Worm (Caenorhabditis elegans) whole organism, L4 larva: ENCODE results near the gene sec-16A.1.
"Not testable (repeated sequence)": the region's sequence is repeated elsewhere in the genome, so short reads cannot be mapped to it uniquely, and the experiment has no call there.

ENCODE experiments used
- T26A8.4 ChIP-seq: fragments of 200-800 bp; sonication (Bioruptor generic); IDR thresholded peaks from 2 replicates; pipeline ENCODE4 v1.3.6; 2022; ENCODE audit warnings: missing genetic modification characterization, missing compliant biosample characterization
- aly-2 ChIP-seq: sonication (generic microtip); optimal IDR thresholded peaks from 2 replicates; lab custom pipeline; 2018; ENCODE audit warnings: missing biosample characterization, missing genetic modification characterization
- ceh-82 ChIP-seq: sonication (generic microtip); optimal IDR thresholded peaks from 2 replicates; lab custom pipeline; 2017; ENCODE audit warnings: missing biosample characterization, missing genetic modification characterization
- ces-1 ChIP-seq: fragments of 150-350 bp; sonication (generic microtip); optimal IDR thresholded peaks from 4 replicates; lab custom pipeline; 2014; ENCODE audit warnings: missing biosample characterization, missing genetic modification reagents, missing genetic modification characterization
- lsy-2 ChIP-seq, 2 experiments: fragments of 150-350 bp in 1 of 2; sonication (generic microtip) in 1 of 2; optimal IDR thresholded peaks; 2 replicates each; lab custom pipeline; 2014 to 2017; ENCODE audit warnings: missing biosample characterization in 2 of 2, missing genetic modification characterization in 2 of 2
- nhr-11 ChIP-seq: fragments of 150-350 bp; optimal IDR thresholded peaks from 2 replicates; lab custom pipeline; 2014; ENCODE audit warnings: missing biosample characterization, missing genetic modification characterization
- nhr-77 ChIP-seq: fragments of 150-350 bp; optimal IDR thresholded peaks from 2 replicates; lab custom pipeline; 2014; ENCODE audit warnings: missing biosample characterization, missing genetic modification characterization
- sdz-12 ChIP-seq: fragments of 200-800 bp; sonication (Bioruptor generic); optimal IDR thresholded peaks from 2 replicates; lab custom pipeline; 2018; ENCODE audit warnings: mild to moderate bottlenecking, missing genetic modification characterization, missing compliant biosample characterization
- ztf-11 ChIP-seq: fragments of 150-350 bp; optimal IDR thresholded peaks from 2 replicates; lab custom pipeline; 2014; ENCODE audit warnings: missing biosample characterization, missing genetic modification characterization

DNA sequence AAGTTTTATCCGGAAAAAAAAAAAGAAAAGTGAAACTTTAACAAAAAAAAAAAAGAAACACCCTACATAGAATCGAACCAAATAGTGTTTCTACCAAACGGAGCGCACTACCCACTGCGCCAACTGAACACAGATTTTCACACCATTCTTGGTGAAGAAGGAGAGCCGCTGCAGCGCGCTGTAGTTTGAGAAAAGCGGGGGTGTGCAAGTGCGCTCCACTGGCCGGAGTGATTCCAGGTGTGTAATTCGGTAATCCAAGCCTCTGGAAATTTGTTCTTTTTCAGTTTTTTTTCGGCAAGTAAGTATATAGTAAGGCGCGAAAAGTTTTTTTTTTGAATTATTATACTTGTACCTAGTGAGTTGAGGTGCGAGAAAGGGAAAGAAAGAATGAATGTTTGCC, 14.7 kb upstream of the sec-16A.1 start:
- not testable (repeated sequence) for TF ChIP-seq T26A8.4 (GFP tag; lab: Robert Waterston, UW); ces-1 (GFP tag; lab: Kevin White, UChicago); lsy-2 (tag; optimal IDR thresholded peaks at IDR 0.05; lab: Kevin White, UChicago); ceh-82 (tag; lab: Kevin White, UChicago); ztf-11 (tag; lab: Kevin White, UChicago); nhr-77 (tag; lab: Kevin White, UChicago); aly-2 (tag; lab: Kevin White, UChicago); nhr-11 (tag; lab: Kevin White, UChicago); sdz-12
